Worm (Caenorhabditis elegans): Measurements from ENCODE around the gene F13D12.10.

ce11 chrII:11742320-11742719 lies 28.7 kb downstream of the F13D12.10 start:
- no peak for TF ChIP-seq cog-1 (tag; optimal IDR thresholded peaks at IDR 0.05)
- TF ChIP-seq ztf-29 (GFP tag; IDR thresholded peaks at IDR 0.05), result no peak
- no peak for TF ChIP-seq tab-1 (GFP tag; IDR thresholded peaks at IDR 0.05)
